Fruit fly (Drosophila melanogaster): ENCODE results near the gene CG8001.

CG8001 gene

DNA sequence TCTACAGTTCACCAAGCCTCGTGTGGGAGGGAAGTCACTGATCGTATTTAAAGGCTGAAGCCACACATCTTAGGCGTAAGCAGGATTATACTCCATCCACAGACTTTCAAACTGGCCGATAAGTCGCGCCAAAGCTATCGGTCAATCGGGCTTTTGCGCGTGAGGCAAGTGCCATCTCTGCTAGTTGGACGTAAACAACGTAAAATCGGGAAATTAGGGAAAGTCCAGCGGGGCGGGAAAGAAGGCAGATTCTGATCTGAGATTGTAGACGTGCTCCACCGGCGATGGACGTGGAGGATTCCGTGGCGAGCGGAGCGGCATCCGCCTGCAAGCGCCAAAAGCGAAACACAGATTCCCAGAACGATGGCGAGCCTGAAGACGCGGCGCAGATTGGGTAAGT lies at the start of gene CG8001:
CG8001 (plus strand) TSS at position 17 of the 400 bp plus-strand sequence.
- TF ChIP-seq hbn (GFP tag; IDR thresholded peaks at IDR 0.05; ENCODE audit: partially characterized antibody) = peak; percentile 66
- no peak for TF ChIP-seq odd (GFP tag; optimal IDR thresholded peaks at IDR 0.05)
- no peak for TF ChIP-seq CG15073 (GFP tag; optimal IDR thresholded peaks at IDR 0.05)
- TF ChIP-seq cad (GFP tag; optimal IDR thresholded peaks at IDR 0.05) = no peak
- TF ChIP-seq grn (GFP tag; optimal IDR thresholded peaks at IDR 0.05) = peak; percentile 31
- peak; percentile 61; the same call in 3 of the 4 replicates for TF ChIP-seq Dll (GFP tag; IDR thresholded peaks at IDR 0.05; ENCODE audit: partially characterized antibody)
- peak; percentile 44; the same call in 2 of the 3 replicates for TF ChIP-seq knrl (GFP tag; IDR thresholded peaks at IDR 0.05; ENCODE audit: partially characterized antibody)
- no peak for TF ChIP-seq CG12219 (GFP tag; optimal IDR thresholded peaks at IDR 0.05)
- TF ChIP-seq Opbp (GFP tag; IDR thresholded peaks at IDR 0.05; ENCODE audit: partially characterized antibody) = peak; percentile 49; the same call in 2 of the 3 replicates
- peak; percentile 64; the same call in 1 of the 2 replicates for TF ChIP-seq amos (GFP tag; IDR thresholded peaks at IDR 0.05; ENCODE audit: partially characterized antibody)
- TF ChIP-seq CG7556 (GFP tag; optimal IDR thresholded peaks at IDR 0.05) = no peak
- TF ChIP-seq CG14050 (GFP tag; IDR thresholded peaks at IDR 0.05) = no peak
- peak; percentile 56; the same call in 2 of the 3 replicates for TF ChIP-seq CG34224 (GFP tag; IDR thresholded peaks at IDR 0.05; ENCODE audit: partially characterized antibody)
- no peak for TF ChIP-seq Stat92E (GFP tag; optimal IDR thresholded peaks at IDR 0.05)
- peak; percentile 98 for TF ChIP-seq CG9437 (GFP tag; optimal IDR thresholded peaks at IDR 0.05)
- TF ChIP-seq CG14860 (GFP tag; IDR thresholded peaks at IDR 0.05; ENCODE audit: partially characterized antibody) = 0 out of 3 replicates have a peak, but pooled peaks have one; percentile 37
- TF ChIP-seq PHDP (tag; optimal IDR thresholded peaks at IDR 0.05) = no peak
- TF ChIP-seq inv (GFP tag; IDR thresholded peaks at IDR 0.05; ENCODE audit: partially characterized antibody) = peak; percentile 28; the same call in 1 of the 2 replicates
- peak; percentile 64 for TF ChIP-seq Scr (GFP tag; IDR thresholded peaks at IDR 0.05; ENCODE audit: partially characterized antibody)
- no peak for TF ChIP-seq CG6854 (GFP tag; optimal IDR thresholded peaks at IDR 0.05)
- peak; percentile 67 for TF ChIP-seq CG6791 (GFP tag; IDR thresholded peaks at IDR 0.05; ENCODE audit: partially characterized antibody)
- TF ChIP-seq z (GFP tag; IDR thresholded peaks at IDR 0.05) = no peak
- peak; percentile 94 for TF ChIP-seq E2f2 (GFP tag; IDR thresholded peaks at IDR 0.05)
- TF ChIP-seq Optix (GFP tag; IDR thresholded peaks at IDR 0.05) = no peak
- TF ChIP-seq MBD-R2 (GFP tag; IDR thresholded peaks at IDR 0.05) = peak; percentile 91
- no peak for TF ChIP-seq Chrac-16 (GFP tag; optimal IDR thresholded peaks at IDR 0.05)
- TF ChIP-seq CG9876 (GFP tag; optimal IDR thresholded peaks at IDR 0.05) = no peak
- peak; percentile 72 for TF ChIP-seq CG13287 (GFP tag; IDR thresholded peaks at IDR 0.05; ENCODE audit: partially characterized antibody)
- TF ChIP-seq Med (GFP tag) = peak; percentile 75
- TF ChIP-seq Doc2 (GFP tag; IDR thresholded peaks at IDR 0.05) = no peak
- TF ChIP-seq crol (GFP tag; IDR thresholded peaks at IDR 0.05) = peak; percentile 68
- TF ChIP-seq btn (GFP tag; optimal IDR thresholded peaks at IDR 0.05) = no peak
- peak; percentile 57 for TF ChIP-seq CG17186 (GFP tag; optimal IDR thresholded peaks at IDR 0.05)
- peak; percentile 13 for TF ChIP-seq CG2116 (GFP tag; optimal IDR thresholded peaks at IDR 0.05)
- no peak for TF ChIP-seq CG11456 (GFP tag; IDR thresholded peaks at IDR 0.05)
- peak; percentile 83 for TF ChIP-seq Sry-δ (GFP tag; optimal IDR thresholded peaks at IDR 0.05)
- peak; percentile 62; the same call in 1 of the 3 replicates for TF ChIP-seq mld (GFP tag; IDR thresholded peaks at IDR 0.05; ENCODE audit: partially characterized antibody)
- TF ChIP-seq sna (GFP tag; IDR thresholded peaks at IDR 0.05; ENCODE audit: partially characterized antibody) = peak; percentile 41; the same call in 1 of the 2 replicates
- TF ChIP-seq CG15514 (GFP tag; optimal IDR thresholded peaks at IDR 0.05) = peak; percentile 27
- no peak for TF ChIP-seq bcd (GFP tag; optimal IDR thresholded peaks at IDR 0.05)
- no peak; the same call in none of the 3 replicates for TF ChIP-seq zen2 (GFP tag; IDR thresholded peaks at IDR 0.05; ENCODE audit: partially characterized antibody)
- TF ChIP-seq Dref (GFP tag; IDR thresholded peaks at IDR 0.05) = peak; percentile 76
- TF ChIP-seq sob (GFP tag; IDR thresholded peaks at IDR 0.05) = peak; percentile 31; the same call in 1 of the 2 replicates
- TF ChIP-seq CG7963 (GFP tag; IDR thresholded peaks at IDR 0.05; ENCODE audit: partially characterized antibody) = peak; percentile 40; the same call in 1 of the 3 replicates
- peak; percentile 61 for TF ChIP-seq HLH4C (GFP tag; IDR thresholded peaks at IDR 0.05; ENCODE audit: partially characterized antibody)
- peak; percentile 45 for TF ChIP-seq pzg (GFP tag; optimal IDR thresholded peaks at IDR 0.05)
- TF ChIP-seq nerfin-2 (GFP tag; IDR thresholded peaks at IDR 0.05; ENCODE audit: partially characterized antibody) = peak; percentile 36; the same call in 1 of the 2 replicates
- no peak for TF ChIP-seq Elba2 (GFP tag; optimal IDR thresholded peaks at IDR 0.05)
